Fruit fly (Drosophila melanogaster) whole organism, embryonic: ENCODE measurements around the gene AGO2.
A peak's percentile ranks its signal among the peaks of the same experiment; 100 is the strongest.

Experiments
- Asciz ChIP-seq: fragments of 200-800 bp; sonication (Bioruptor generic); optimal IDR thresholded peaks from 2 replicates; lab custom pipeline; 2017; ENCODE audit warnings: missing biosample characterization, mild to moderate bottlenecking, missing genetic modification characterization, missing genetic modification reagents
- CG10267 ChIP-seq: fragments of 200-800 bp; sonication (Bioruptor generic); optimal IDR thresholded peaks from 2 replicates; lab custom pipeline; 2018; ENCODE audit warnings: missing biosample characterization, mild to moderate bottlenecking, missing genetic modification characterization, moderate library complexity
- CG10431 ChIP-seq: fragments of 200-800 bp; sonication (Bioruptor generic); optimal IDR thresholded peaks from 3 replicates; lab custom pipeline; 2018; ENCODE audit warnings: missing biosample characterization, mild to moderate bottlenecking, missing genetic modification characterization
- CG10565 ChIP-seq: fragments of 200-800 bp; sonication (Bioruptor generic); optimal IDR thresholded peaks from 3 replicates; lab custom pipeline; 2016; ENCODE audit warnings: missing biosample characterization, mild to moderate bottlenecking, missing genetic modification characterization
- CG10959 ChIP-seq: fragments of 200-800 bp; sonication (Bioruptor generic); IDR thresholded peaks from 2 replicates; pipeline ENCODE4 v1.3.6; 2022; ENCODE audit warnings: missing biosample characterization, missing genetic modification characterization
- CG11247 ChIP-seq: fragments of 200-800 bp; sonication (Bioruptor generic); IDR thresholded peaks from 2 replicates; pipeline ENCODE4 v1.3.6; 2022; ENCODE audit warnings: missing biosample characterization, missing genetic modification characterization
- CG11398 ChIP-seq: fragments of 200-800 bp; sonication (Bioruptor generic); optimal IDR thresholded peaks from 2 replicates; lab custom pipeline; 2016; ENCODE audit warnings: missing biosample characterization, missing genetic modification characterization
- CG12219 ChIP-seq: fragments of 200-800 bp; sonication (Bioruptor generic); optimal IDR thresholded peaks from 3 replicates; lab custom pipeline; 2018; ENCODE audit warnings: missing biosample characterization, mild to moderate bottlenecking, missing genetic modification characterization
- CG13894 ChIP-seq: fragments of 200-800 bp; sonication (Bioruptor generic); optimal IDR thresholded peaks from 3 replicates; lab custom pipeline; 2018; ENCODE audit warnings: missing biosample characterization, mild to moderate bottlenecking, missing genetic modification characterization, moderate library complexity
- CG14860 ChIP-seq: fragments of 200-800 bp; sonication (Bioruptor generic); IDR thresholded peaks from 3 replicates; pipeline ENCODE4 v1.3.6; 2022; ENCODE audit warnings: missing biosample characterization, missing genetic modification characterization; ENCODE audit not compliant: partially characterized antibody
- CG15696 ChIP-seq: fragments of 200-800 bp; sonication (Bioruptor generic); optimal IDR thresholded peaks from 2 replicates; lab custom pipeline; 2019; ENCODE audit warnings: missing biosample characterization, mild to moderate bottlenecking, missing genetic modification characterization, moderate library complexity
- CG16815 ChIP-seq: fragments of 200-800 bp; sonication (Bioruptor generic); optimal IDR thresholded peaks from 3 replicates; lab custom pipeline; 2017; ENCODE audit warnings: missing biosample characterization, mild to moderate bottlenecking, missing genetic modification characterization
- CG17359 ChIP-seq: fragments of 200-800 bp; sonication (Bioruptor generic); optimal IDR thresholded peaks from 3 replicates; lab custom pipeline; 2018; ENCODE audit warnings: missing biosample characterization, mild to moderate bottlenecking, missing genetic modification characterization, moderate library complexity
- CG2116 ChIP-seq: fragments of 200-800 bp; sonication (Bioruptor generic); optimal IDR thresholded peaks from 3 replicates; lab custom pipeline; 2018; ENCODE audit warnings: missing biosample characterization, mild to moderate bottlenecking, missing genetic modification characterization
- CG2199 ChIP-seq: fragments of 200-800 bp; sonication (Bioruptor generic); IDR thresholded peaks from 3 replicates; pipeline ENCODE4 v1.3.6; 2022; ENCODE audit warnings: missing biosample characterization, missing genetic modification characterization
- CG34422 ChIP-seq: fragments of 200-800 bp; sonication (Bioruptor generic); IDR thresholded peaks from 3 replicates; pipeline ENCODE4 v1.3.6; 2022; ENCODE audit warnings: missing biosample characterization, missing genetic modification characterization
- CG4328 ChIP-seq: fragments of 200-800 bp; sonication (Bioruptor generic); optimal IDR thresholded peaks from 3 replicates; lab custom pipeline; 2017; ENCODE audit warnings: missing biosample characterization, missing genetic modification reagents, missing genetic modification characterization
- CG4404 ChIP-seq: fragments of 200-800 bp; sonication (Bioruptor generic); IDR thresholded peaks from 2 replicates; pipeline ENCODE4 v1.3.6; 2022; ENCODE audit warnings: missing biosample characterization, missing genetic modification characterization
- CG4730 ChIP-seq: fragments of 200-800 bp; sonication (Bioruptor generic); IDR thresholded peaks from 2 replicates; pipeline ENCODE4 v1.3.6; 2022; ENCODE audit warnings: missing biosample characterization, missing genetic modification characterization
- CG6272 ChIP-seq: fragments of 200-800 bp; sonication (Bioruptor generic); IDR thresholded peaks from 2 replicates; pipeline ENCODE4 v1.3.6; 2022; ENCODE audit warnings: missing biosample characterization, missing genetic modification characterization
- CG6854 ChIP-seq: fragments of 200-800 bp; sonication (Bioruptor generic); optimal IDR thresholded peaks from 3 replicates; lab custom pipeline; 2017; ENCODE audit warnings: missing biosample characterization, mild to moderate bottlenecking, missing genetic modification characterization
- CG7839 ChIP-seq: fragments of 200-800 bp; sonication (Bioruptor generic); optimal IDR thresholded peaks from 3 replicates; lab custom pipeline; 2018; ENCODE audit warnings: missing biosample characterization, mild to moderate bottlenecking, missing genetic modification characterization, moderate library complexity
- CG7963 ChIP-seq: fragments of 200-800 bp; sonication (Bioruptor generic); IDR thresholded peaks from 3 replicates; pipeline ENCODE4 v1.3.6; 2022; ENCODE audit warnings: missing biosample characterization, missing genetic modification characterization; ENCODE audit not compliant: partially characterized antibody
- CG8478 ChIP-seq: fragments of >200 bp; optimal IDR thresholded peaks from 2 replicates; lab custom pipeline; 2018
- CG9437 ChIP-seq: fragments of 200-800 bp; sonication (Bioruptor generic); optimal IDR thresholded peaks from 2 replicates; lab custom pipeline; 2018; ENCODE audit warnings: missing biosample characterization, mild to moderate bottlenecking, missing genetic modification characterization
- CG9609 ChIP-seq: fragments of 200-800 bp; sonication (Bioruptor generic); optimal IDR thresholded peaks from 3 replicates; lab custom pipeline; 2016; ENCODE audit warnings: missing biosample characterization, missing genetic modification characterization
- Dad ChIP-seq: fragments of 200-800 bp; sonication (Bioruptor generic); optimal IDR thresholded peaks from 3 replicates; lab custom pipeline; 2016; ENCODE audit warnings: missing biosample characterization, missing genetic modification characterization
- Dek ChIP-seq: fragments of 200-800 bp; sonication (Bioruptor generic); optimal IDR thresholded peaks from 3 replicates; lab custom pipeline; 2019; ENCODE audit warnings: missing biosample characterization, mild to moderate bottlenecking, missing genetic modification characterization, moderate library complexity
- Dfd ChIP-seq, 2 experiments: fragments of >200 bp; optimal IDR thresholded peaks; 2 replicates each; lab custom pipeline; 2017; ENCODE audit warnings: missing biosample characterization in 2 of 2, missing genetic modification characterization in 2 of 2
- ERR ChIP-seq: fragments of 200-800 bp; sonication (Bioruptor generic); optimal IDR thresholded peaks from 2 replicates; lab custom pipeline; 2016; ENCODE audit warnings: missing biosample characterization, missing genetic modification characterization
- Ets65A ChIP-seq: fragments of 200-800 bp; sonication (Bioruptor generic); peaks from one replicate; lab custom pipeline; 2016; ENCODE audit warnings: missing biosample characterization, missing genetic modification characterization
- GATAe ChIP-seq: fragments of 200-800 bp; sonication (Bioruptor generic); conservative IDR thresholded peaks from 2 replicates; pipeline ENCODE4 v1.3.6; 2022; ENCODE audit warnings: missing biosample characterization, missing genetic modification characterization
- Lhr ChIP-seq: fragments of 200-800 bp; sonication (Bioruptor generic); optimal IDR thresholded peaks from 3 replicates; lab custom pipeline; 2017; ENCODE audit warnings: mild to moderate bottlenecking, missing biosample characterization, missing genetic modification reagents, missing genetic modification characterization
- Lim3 ChIP-seq: fragments of 200-800 bp; sonication (Bioruptor generic); IDR thresholded peaks from 2 replicates; pipeline ENCODE4 v1.3.6; 2022; ENCODE audit warnings: missing biosample characterization, missing genetic modification characterization
- Mrtf ChIP-seq: fragments of 200-800 bp; sonication (Bioruptor generic); IDR thresholded peaks from 3 replicates; pipeline ENCODE4 v1.3.6; 2022; ENCODE audit warnings: missing biosample characterization, missing genetic modification characterization
- Oli ChIP-seq: fragments of 200-800 bp; sonication (Bioruptor generic); optimal IDR thresholded peaks from 2 replicates; lab custom pipeline; 2018; ENCODE audit warnings: missing biosample characterization, mild to moderate bottlenecking, missing genetic modification characterization, moderate library complexity
- Ravus ChIP-seq: fragments of 200-800 bp; sonication (Bioruptor generic); IDR thresholded peaks from 2 replicates; pipeline ENCODE4 v1.3.6; 2022; ENCODE audit warnings: missing biosample characterization, missing genetic modification characterization
- Sox100B ChIP-seq: fragments of 200-800 bp; sonication (Bioruptor generic); optimal IDR thresholded peaks from 3 replicates; lab custom pipeline; 2018; ENCODE audit warnings: missing biosample characterization, mild to moderate bottlenecking, missing genetic modification characterization
- Usf ChIP-seq: fragments of 200-800 bp; sonication (Bioruptor generic); optimal IDR thresholded peaks from 2 replicates; lab custom pipeline; 2017; ENCODE audit warnings: missing genotype, missing biosample characterization, missing genetic modification characterization
- br ChIP-seq: fragments of >200 bp; optimal IDR thresholded peaks from 2 replicates; lab custom pipeline; 2017
- danr ChIP-seq: fragments of 200-800 bp; sonication (Bioruptor generic); IDR thresholded peaks from 2 replicates; pipeline ENCODE4 v1.3.6; 2022; ENCODE audit warnings: missing biosample characterization, missing genetic modification characterization
- gfzf ChIP-seq: fragments of 200-800 bp; sonication (Bioruptor generic); optimal IDR thresholded peaks from 2 replicates; lab custom pipeline; 2016; ENCODE audit warnings: missing biosample characterization, mild to moderate bottlenecking, missing genetic modification characterization, moderate library complexity
- grau ChIP-seq: fragments of 200-800 bp; optimal IDR thresholded peaks from 3 replicates; lab custom pipeline; 2019; ENCODE audit warnings: missing biosample characterization, mild to moderate bottlenecking, missing genetic modification characterization, moderate library complexity
- gro ChIP-seq: fragments of 200-800 bp; sonication (Bioruptor generic); optimal IDR thresholded peaks from 2 replicates; lab custom pipeline; 2016; ENCODE audit warnings: missing biosample characterization, missing genetic modification characterization
- gsb-n ChIP-seq: fragments of 200-800 bp; sonication (Bioruptor generic); optimal IDR thresholded peaks from 3 replicates; lab custom pipeline; 2018; ENCODE audit warnings: missing biosample characterization, mild to moderate bottlenecking, missing genetic modification characterization
- maf-S ChIP-seq: fragments of 200-800 bp; sonication (Bioruptor generic); optimal IDR thresholded peaks from 2 replicates; lab custom pipeline; 2016; ENCODE audit warnings: missing biosample characterization, missing genetic modification characterization
- mam ChIP-seq: fragments of 200-800 bp; sonication (Bioruptor generic); optimal IDR thresholded peaks from 3 replicates; lab custom pipeline; 2016; ENCODE audit warnings: missing biosample characterization, missing genetic modification characterization
- pita ChIP-seq: fragments of 200-800 bp; sonication (Bioruptor generic); optimal IDR thresholded peaks from 2 replicates; lab custom pipeline; 2017; ENCODE audit warnings: missing biosample characterization, mild to moderate bottlenecking, missing genetic modification characterization
- salm ChIP-seq: fragments of 200-800 bp; sonication (Bioruptor generic); optimal IDR thresholded peaks from 2 replicates; lab custom pipeline; 2018; ENCODE audit warnings: missing biosample characterization, mild to moderate bottlenecking, missing genetic modification characterization
- ssp ChIP-seq: fragments of 200-800 bp; sonication (Bioruptor generic); IDR thresholded peaks from 2 replicates; pipeline ENCODE4 v1.3.6; 2022; ENCODE audit warnings: missing biosample characterization, missing genetic modification characterization
- sug ChIP-seq: fragments of 200-800 bp; optimal IDR thresholded peaks from 2 replicates; lab custom pipeline; 2019; ENCODE audit warnings: missing biosample characterization, mild to moderate bottlenecking, missing genetic modification characterization, moderate library complexity
- tio ChIP-seq: fragments of 200-800 bp; sonication (Bioruptor generic); optimal IDR thresholded peaks from 2 replicates; lab custom pipeline; 2017; ENCODE audit warnings: missing biosample characterization, missing genetic modification characterization, inconsistent platforms
- usp ChIP-seq: fragments of >200 bp; optimal IDR thresholded peaks from 2 replicates; lab custom pipeline; 2017; ENCODE audit warnings: missing biosample characterization, missing genetic modification characterization

Gene AGO2

dm6 chr3L:15523806-15524346 lies 30.0 kb upstream of the AGO2 start, which contains the start of gene CG7945 (continued):
- TF ChIP-seq Lhr (GFP tag; lab: Kevin White, UChicago) (peak; percentile 34), gfzf (GFP tag; lab: Kevin White, UChicago) (peak; percentile 84), ERR (GFP tag; lab: Kevin White, UChicago) (no peak), CG11398 (GFP tag; lab: Kevin White, UChicago) (no peak), tio (no peak), grau (tag; lab: Kevin White, UChicago) (no peak), Lim3 (GFP tag; lab: Robert Waterston, UW) (no peak), CG2199 (GFP tag; lab: Robert Waterston, UW) (no peak), gro (GFP tag; lab: Kevin White, UChicago) (no peak), Usf (GFP tag; lab: Kevin White, UChicago) (no peak), Ets65A (GFP tag; lab: Kevin White, UChicago) (no peak), CG6272 (GFP tag; lab: Robert Waterston, UW) (no peak), Dek (tag; lab: Kevin White, UChicago) (no peak), ssp (GFP tag; lab: Robert Waterston, UW) (no peak), sug (tag; lab: Kevin White, UChicago) (peak; percentile 38), br (no peak), CG10267 (tag; lab: Kevin White, UChicago) (peak; percentile 44), CG11247 (GFP tag; lab: Robert Waterston, UW) (no peak), Oli (tag; lab: Kevin White, UChicago) (no peak), CG7963 (GFP tag; lab: Robert Waterston, UW) (peak; percentile 49; the same call in 2 of the 3 replicates), pita (GFP tag; lab: Kevin White, UChicago) (no peak), Ravus (GFP tag; lab: Robert Waterston, UW) (no peak), CG34422 (GFP tag; lab: Robert Waterston, UW) (no peak), CG12219 (GFP tag; lab: Kevin White, UChicago) (no peak), Sox100B (GFP tag; lab: Kevin White, UChicago) (no peak), CG4404 (no peak), CG10565 (GFP tag; lab: Kevin White, UChicago) (no peak), Asciz (GFP tag; lab: Kevin White, UChicago) (no peak), Dfd (GFP tag; optimal IDR thresholded peaks at IDR 0.05; lab: Kevin White, UChicago) (no peak), GATAe (GFP tag; lab: Robert Waterston, UW) (no peak), CG9609 (no peak), danr (GFP tag; lab: Robert Waterston, UW) (no peak), CG2116 (GFP tag; lab: Kevin White, UChicago) (peak; percentile 85), maf-S (no peak), CG7839 (tag; lab: Kevin White, UChicago) (no peak), CG13894 (tag; lab: Kevin White, UChicago) (no peak), CG14860 (GFP tag; lab: Robert Waterston, UW) (no peak), gsb-n (tag; lab: Kevin White, UChicago) (peak; percentile 70), Dad (GFP tag; lab: Kevin White, UChicago) (no peak), CG4328 (no peak), mam (no peak), CG17359 (tag; lab: Kevin White, UChicago) (no peak), salm (no peak), CG8478 (no peak), CG10431 (GFP tag; lab: Kevin White, UChicago) (no peak), CG10959 (no peak), CG6854 (GFP tag; lab: Kevin White, UChicago) (no peak), usp (GFP tag; lab: Kevin White, UChicago) (no peak), CG15696 (tag; lab: Kevin White, UChicago) (no peak), Mrtf (GFP tag; lab: Robert Waterston, UW) (no peak), CG4730 (GFP tag; lab: Robert Waterston, UW) (no peak), CG9437 (no peak), CG16815 (GFP tag; lab: Kevin White, UChicago) (no peak)
